Worm (Caenorhabditis elegans): ENCODE measurements around the gene plc-4.

plc-4 gene

DNA sequence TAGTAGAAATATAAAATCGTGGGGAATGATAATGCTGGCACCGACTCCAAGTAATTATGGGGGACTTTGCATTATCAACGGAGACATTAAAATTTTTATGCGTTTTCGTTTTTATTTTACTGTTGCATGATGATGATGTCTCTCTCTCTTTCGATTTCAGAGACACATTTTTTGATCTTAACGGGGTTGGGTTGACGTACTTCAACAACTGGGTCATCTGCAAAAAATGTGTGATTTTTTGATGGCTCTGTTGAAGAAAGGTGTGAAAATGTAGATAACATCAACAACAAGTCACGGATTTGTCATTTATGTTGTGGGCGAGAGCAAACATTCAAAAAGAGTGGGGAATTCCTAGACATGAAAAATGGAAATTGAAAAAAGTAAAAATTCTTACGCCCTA is 11.1 kb downstream of the plc-4 start, which contains the start of gene F55G1.15:
TSS of gene F55G1.15 (minus strand) at position 101 of the 400 bp plus-strand sequence.
- TF ChIP-seq snu-23 (GFP tag; optimal IDR thresholded peaks at IDR 0.05) (no peak), elt-2 (tag; optimal IDR thresholded peaks at IDR 0.05) (peak; percentile 21)

DNA sequence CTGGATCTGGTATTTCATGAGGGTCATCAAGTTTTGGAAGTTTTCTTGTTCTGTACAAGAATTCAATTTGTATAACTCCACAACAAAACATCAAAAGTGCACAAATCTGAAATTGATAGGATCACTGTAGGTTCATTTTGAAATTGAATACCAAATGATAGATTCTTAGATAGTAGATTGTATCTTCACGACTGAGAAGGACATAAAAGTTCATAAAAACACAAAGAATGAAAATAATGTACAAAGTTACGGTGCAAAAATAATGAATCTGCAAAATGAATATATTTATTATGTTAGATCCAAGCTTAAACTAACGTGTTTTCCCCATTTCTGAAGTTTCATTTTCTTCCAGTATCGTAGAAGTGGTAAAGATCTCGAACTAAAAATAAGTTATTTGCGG is 11.5 kb downstream of the plc-4 start:
- TF ChIP-seq grh-1 (GFP tag; IDR thresholded peaks at IDR 0.05) (no peak), lin-35 (GFP tag; optimal IDR thresholded peaks at IDR 0.05) (no peak), efl-1 (optimal IDR thresholded peaks at IDR 0.05) (no peak), efl-1 (GFP tag; optimal IDR thresholded peaks at IDR 0.05 in 1 of 2) (peak in 1 of 2 experiments; percentile 82), pqm-1 (tag; optimal IDR thresholded peaks at IDR 0.05) (no peak), lir-3 (tag; optimal IDR thresholded peaks at IDR 0.05; ENCODE audit: poor library complexity) (no peak)

DNA sequence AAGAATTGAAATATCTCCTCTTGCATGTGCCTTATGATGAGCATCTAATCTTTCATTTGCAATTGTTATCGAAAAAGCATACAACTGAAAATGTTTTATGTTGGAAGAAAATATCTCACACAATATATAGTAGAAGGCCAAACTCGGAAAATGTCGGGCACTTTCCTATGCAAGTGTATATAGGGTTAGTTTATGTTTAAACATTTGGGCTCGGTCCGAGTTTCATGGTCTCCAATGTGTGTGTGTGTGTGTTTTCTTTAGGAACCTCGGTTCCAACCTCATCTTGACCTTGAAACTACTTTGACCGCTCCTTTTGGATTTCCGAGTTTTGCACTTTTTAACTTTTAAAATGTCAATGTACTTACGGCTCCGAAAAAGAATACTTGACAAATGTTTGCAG is 13.2 kb downstream of the plc-4 start:
- TF ChIP-seq nhr-28 (tag; optimal IDR thresholded peaks at IDR 0.05) (no peak), efl-1 (optimal IDR thresholded peaks at IDR 0.05) (no peak), efl-1 (GFP tag; optimal IDR thresholded peaks at IDR 0.05 in 1 of 2) (peak in 1 of 2 experiments; percentile 61), snpc-4 (tag; optimal IDR thresholded peaks at IDR 0.05) (peak; percentile 84)

DNA sequence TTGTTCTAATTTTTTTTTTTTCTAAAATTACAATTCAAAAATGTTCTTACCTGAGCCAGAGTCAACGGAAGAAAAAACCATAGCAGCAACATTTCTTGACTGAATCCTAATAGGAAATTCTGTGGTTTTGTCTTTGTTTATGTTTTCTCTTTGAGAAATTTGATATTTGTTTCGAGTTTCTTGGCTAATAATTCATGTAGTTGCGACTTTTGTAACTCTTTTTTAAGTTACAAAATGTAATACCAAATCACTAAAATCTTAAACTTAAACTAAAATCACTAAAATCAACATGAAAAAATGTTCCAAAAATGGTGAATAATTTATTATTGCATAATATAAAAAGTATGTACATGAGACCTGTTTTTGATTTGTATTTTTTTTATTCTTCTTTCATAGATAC is 14.7 kb downstream of the plc-4 start, which contains the start of gene egas-4:
TSS of gene egas-4 (minus strand) at position 101 of the 400 bp plus-strand sequence.
- TF ChIP-seq elt-3 (tag; optimal IDR thresholded peaks at IDR 0.05) (no peak), nhr-85 (tag) (no peak)

DNA sequence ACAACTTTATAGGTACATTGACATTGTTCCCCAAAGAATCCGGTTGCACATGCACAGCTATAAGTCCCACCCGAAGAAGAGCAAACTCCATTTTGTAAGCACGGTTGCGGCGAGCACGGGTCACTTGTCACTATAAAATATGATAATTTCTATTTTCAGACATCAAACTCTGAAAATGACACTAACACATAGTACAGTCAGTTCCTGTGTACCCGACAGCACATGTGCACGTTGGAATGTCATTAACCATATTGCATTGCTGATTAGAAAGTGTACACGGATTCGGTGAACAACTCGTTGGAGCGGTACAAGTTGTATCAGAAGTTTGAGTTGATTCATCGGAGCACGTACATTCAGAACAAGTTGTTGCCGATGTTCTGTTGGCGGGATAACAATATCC is 15.3 kb downstream of the plc-4 start:
- TF ChIP-seq unc-86 (tag; optimal IDR thresholded peaks at IDR 0.05) (no peak), efl-3 (GFP tag; optimal IDR thresholded peaks at IDR 0.05) (no peak), unc-30 (tag; optimal IDR thresholded peaks at IDR 0.05) (no peak), ces-1 (GFP tag; optimal IDR thresholded peaks at IDR 0.05) (no peak), nhr-20 (tag; optimal IDR thresholded peaks at IDR 0.05) (peak; percentile 4), elt-2 (tag; optimal IDR thresholded peaks at IDR 0.05) (peak; percentile 28), egl-13 (tag; optimal IDR thresholded peaks at IDR 0.05) (no peak), ceh-88 (GFP tag; IDR thresholded peaks at IDR 0.05) (no peak)

DNA sequence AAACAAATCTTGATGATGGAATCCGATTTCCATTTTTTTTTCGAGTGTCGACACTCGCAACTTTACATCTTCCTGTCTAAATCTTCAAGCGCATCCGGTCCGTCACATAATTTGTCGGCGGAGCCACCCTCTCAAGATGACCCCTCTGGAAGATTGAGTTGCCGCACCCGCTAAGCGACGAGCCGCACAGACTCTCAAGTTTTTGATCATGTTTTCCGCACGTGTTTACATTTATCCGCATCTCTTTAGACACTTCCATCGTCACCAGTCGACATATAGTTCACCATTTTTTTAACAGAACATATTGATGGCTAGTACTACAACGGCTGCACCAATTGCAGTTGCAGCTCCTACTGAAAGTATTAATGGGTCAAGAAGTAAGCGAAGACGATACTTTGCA is 21.0 kb downstream of the plc-4 start, which contains the start of gene F55G1.1:
TSS of gene F55G1.1 (plus strand) at position 301 of the 400 bp plus-strand sequence.
- TF ChIP-seq elt-2 (tag; optimal IDR thresholded peaks at IDR 0.05) (no peak), unc-130 (tag; optimal IDR thresholded peaks at IDR 0.05) (no peak), Y116A8C.19 (tag; optimal IDR thresholded peaks at IDR 0.05; ENCODE audit: borderline replicate concordance) (no peak), ets-5 (GFP tag; IDR thresholded peaks at IDR 0.05) (no peak), zag-1 (tag; optimal IDR thresholded peaks at IDR 0.05) (no peak), rnt-1 (tag; optimal IDR thresholded peaks at IDR 0.05) (no peak), fkh-8 (tag; optimal IDR thresholded peaks at IDR 0.05) (no peak), nhr-84 (tag; optimal IDR thresholded peaks at IDR 0.05) (no peak), nhr-77 (tag; optimal IDR thresholded peaks at IDR 0.05) (no peak), nhr-12 (tag; optimal IDR thresholded peaks at IDR 0.05) (no peak), irx-1 (tag; optimal IDR thresholded peaks at IDR 0.05) (no peak), lin-15B (tag; optimal IDR thresholded peaks at IDR 0.05) (no peak), elt-3 (tag; optimal IDR thresholded peaks at IDR 0.05) (no peak), egl-13 (tag; optimal IDR thresholded peaks at IDR 0.05) (no peak), pag-3 (tag; optimal IDR thresholded peaks at IDR 0.05; ENCODE audit: borderline replicate concordance, insufficient read depth) (no peak), fkh-4 (tag; optimal IDR thresholded peaks at IDR 0.05; ENCODE audit: borderline replicate concordance) (no peak), fos-1 (tag; optimal IDR thresholded peaks at IDR 0.05) (no peak)

Measured in whole organism, L1 larva.